Fruit fly (Drosophila melanogaster) whole organism, prepupa: Measurements from ENCODE around the gene Alg7.

ENCODE experiments used
- Blimp-1 ChIP-seq: fragments of 200-800 bp; sonication (Bioruptor generic); optimal IDR thresholded peaks from 3 replicates; lab custom pipeline; 2017; ENCODE audit warnings: missing biosample characterization, missing genetic modification characterization, mild to moderate bottlenecking, moderate library complexity, missing genetic modification reagents
- CG10669 ChIP-seq: fragments of 200-800 bp; sonication (Bioruptor generic); optimal IDR thresholded peaks from 3 replicates; lab custom pipeline; 2018; ENCODE audit warnings: missing biosample characterization, mild to moderate bottlenecking, missing genetic modification characterization, moderate library complexity
- CG11294 ChIP-seq: fragments of 200-800 bp; sonication (Bioruptor generic); IDR thresholded peaks from 2 replicates; pipeline ENCODE4 v1.3.6; 2022; ENCODE audit warnings: missing biosample characterization, missing genetic modification characterization
- CG11902 ChIP-seq: fragments of 200-800 bp; sonication (Bioruptor generic); optimal IDR thresholded peaks from 3 replicates; lab custom pipeline; 2016; ENCODE audit warnings: missing biosample characterization, missing genetic modification characterization
- CG15336 ChIP-seq: fragments of 200-800 bp; sonication (Bioruptor generic); IDR thresholded peaks from 2 replicates; pipeline ENCODE4 v1.3.6; 2022; ENCODE audit warnings: missing biosample characterization, missing genetic modification characterization
- CG1621 ChIP-seq: fragments of 200-800 bp; sonication (Bioruptor generic); optimal IDR thresholded peaks from 3 replicates; lab custom pipeline; 2018; ENCODE audit warnings: missing biosample characterization, mild to moderate bottlenecking, missing genetic modification characterization
- CG3032 ChIP-seq: fragments of 200-800 bp; optimal IDR thresholded peaks from 2 replicates; lab custom pipeline; 2019; ENCODE audit warnings: missing biosample characterization, mild to moderate bottlenecking, missing genetic modification characterization, moderate library complexity
- CG31627 ChIP-seq: fragments of 200-800 bp; sonication (Bioruptor generic); optimal IDR thresholded peaks from 3 replicates; lab custom pipeline; 2016; ENCODE audit warnings: missing biosample characterization, missing genetic modification characterization
- CG34406 ChIP-seq: fragments of 200-800 bp; sonication (Bioruptor generic); optimal IDR thresholded peaks from 3 replicates; lab custom pipeline; 2016; ENCODE audit warnings: missing biosample characterization, missing genetic modification characterization
- CG3919 ChIP-seq: fragments of 200-800 bp; sonication (Bioruptor generic); optimal IDR thresholded peaks from 3 replicates; lab custom pipeline; 2016; ENCODE audit warnings: missing biosample characterization, missing genetic modification characterization
- CG4318 ChIP-seq: fragments of 200-800 bp; sonication (Bioruptor generic); optimal IDR thresholded peaks from 3 replicates; lab custom pipeline; 2017; ENCODE audit warnings: missing biosample characterization, mild to moderate bottlenecking, missing genetic modification characterization
- CG6276 ChIP-seq: fragments of 200-800 bp; sonication (Bioruptor generic); optimal IDR thresholded peaks from 2 replicates; lab custom pipeline; 2017; ENCODE audit warnings: missing biosample characterization, mild to moderate bottlenecking, missing genetic modification characterization
- CG6792 ChIP-seq: fragments of 200-800 bp; sonication (Bioruptor generic); optimal IDR thresholded peaks from 3 replicates; lab custom pipeline; 2016; ENCODE audit warnings: missing biosample characterization, missing genetic modification characterization
- CG6808 ChIP-seq: fragments of 200-800 bp; sonication (Bioruptor generic); optimal IDR thresholded peaks from 3 replicates; lab custom pipeline; 2017; ENCODE audit warnings: missing biosample characterization, missing genetic modification characterization, mild to moderate bottlenecking, moderate library complexity, missing genetic modification reagents
- CG6854 ChIP-seq: fragments of 200-800 bp; sonication (Bioruptor generic); optimal IDR thresholded peaks from 2 replicates; lab custom pipeline; 2017; ENCODE audit warnings: missing biosample characterization, mild to moderate bottlenecking, missing genetic modification characterization
- CG8119 ChIP-seq: fragments of 200-800 bp; sonication (Bioruptor generic); IDR thresholded peaks from 3 replicates; pipeline ENCODE4 v1.3.6; 2022; ENCODE audit warnings: missing biosample characterization, missing genetic modification characterization
- CG8319 ChIP-seq: fragments of 200-800 bp; sonication (Bioruptor generic); optimal IDR thresholded peaks from 3 replicates; lab custom pipeline; 2016; ENCODE audit warnings: missing biosample characterization, missing genetic modification characterization
- CG8632 ChIP-seq: fragments of 200-800 bp; sonication (Bioruptor generic); optimal IDR thresholded peaks from 3 replicates; lab custom pipeline; 2016; ENCODE audit warnings: missing biosample characterization, missing genetic modification characterization
- CG9139 ChIP-seq: fragments of 200-800 bp; sonication (Bioruptor generic); optimal IDR thresholded peaks from 3 replicates; lab custom pipeline; 2017; ENCODE audit warnings: missing biosample characterization, mild to moderate bottlenecking, missing genetic modification characterization
- Eip75B ChIP-seq: fragments of 200-800 bp; sonication (Bioruptor generic); optimal IDR thresholded peaks from 3 replicates; lab custom pipeline; 2016; ENCODE audit warnings: missing biosample characterization, missing genetic modification characterization
- Eip78C ChIP-seq: fragments of 200-800 bp; sonication (Bioruptor generic); peaks from one replicate; lab custom pipeline; 2016; ENCODE audit warnings: missing biosample characterization, missing genetic modification characterization
- Eip93F ChIP-seq: fragments of 200-800 bp; sonication (Bioruptor generic); optimal IDR thresholded peaks from 2 replicates; lab custom pipeline; 2016; ENCODE audit warnings: missing biosample characterization, mild to moderate bottlenecking, missing genetic modification characterization
- Ets21C ChIP-seq: fragments of 200-800 bp; sonication (Bioruptor generic); optimal IDR thresholded peaks from 3 replicates; lab custom pipeline; 2016; ENCODE audit warnings: missing biosample characterization, missing genetic modification characterization
- Ets96B ChIP-seq: fragments of 200-800 bp; optimal IDR thresholded peaks from 2 replicates; lab custom pipeline; 2019; ENCODE audit warnings: missing biosample characterization, mild to moderate bottlenecking, missing genetic modification characterization, moderate library complexity
- Gug ChIP-seq: fragments of 200-800 bp; sonication (Bioruptor generic); IDR thresholded peaks from 2 replicates; pipeline ENCODE4 v1.3.6; 2022; ENCODE audit warnings: missing biosample characterization, missing genetic modification characterization
- Hr38 ChIP-seq: sonication (Bioruptor generic); optimal IDR thresholded peaks from 2 replicates; lab custom pipeline; 2016; ENCODE audit warnings: missing biosample characterization, missing genetic modification characterization
- Hr39 ChIP-seq: fragments of 200-800 bp; sonication (Bioruptor generic); optimal IDR thresholded peaks from 2 replicates; lab custom pipeline; 2016; ENCODE audit warnings: missing biosample characterization, missing genetic modification characterization
- Hr4 ChIP-seq: fragments of 200-800 bp; sonication (Bioruptor generic); optimal IDR thresholded peaks from 3 replicates; lab custom pipeline; 2016; ENCODE audit warnings: missing biosample characterization, missing genetic modification characterization
- Lpt ChIP-seq: fragments of 200-800 bp; sonication (Bioruptor generic); optimal IDR thresholded peaks from 3 replicates; lab custom pipeline; 2016; ENCODE audit warnings: missing biosample characterization, missing genetic modification characterization
- Met ChIP-seq: fragments of 200-800 bp; sonication (Bioruptor generic); optimal IDR thresholded peaks from 3 replicates; lab custom pipeline; 2016; ENCODE audit warnings: missing biosample characterization, missing genetic modification characterization
- OdsH ChIP-seq: fragments of 200-800 bp; sonication (Bioruptor generic); optimal IDR thresholded peaks from 3 replicates; lab custom pipeline; 2016; ENCODE audit warnings: missing biosample characterization, missing genetic modification characterization
- Smox ChIP-seq: fragments of 200-800 bp; sonication (Bioruptor generic); optimal IDR thresholded peaks from 3 replicates; lab custom pipeline; 2016; ENCODE audit warnings: missing biosample characterization, missing genetic modification characterization
- Sox102F ChIP-seq: fragments of 200-800 bp; sonication (Bioruptor generic); optimal IDR thresholded peaks from 2 replicates; lab custom pipeline; 2016; ENCODE audit warnings: missing biosample characterization, mild to moderate bottlenecking, missing genetic modification characterization
- Sox14 ChIP-seq: fragments of 200-800 bp; sonication (Bioruptor generic); optimal IDR thresholded peaks from 3 replicates; lab custom pipeline; 2016; ENCODE audit warnings: missing biosample characterization, missing genetic modification characterization
- Sox15 ChIP-seq: fragments of 200-800 bp; sonication (Bioruptor generic); optimal IDR thresholded peaks from 3 replicates; lab custom pipeline; 2016; ENCODE audit warnings: missing biosample characterization, missing genetic modification characterization
- achi ChIP-seq: fragments of 200-800 bp; sonication (Bioruptor generic); optimal IDR thresholded peaks from 3 replicates; lab custom pipeline; 2016; ENCODE audit warnings: missing biosample characterization, missing genetic modification characterization
- acj6 ChIP-seq: fragments of 200-800 bp; sonication (Bioruptor generic); optimal IDR thresholded peaks from 3 replicates; lab custom pipeline; 2016; ENCODE audit warnings: missing biosample characterization, missing genetic modification characterization
- cyc ChIP-seq: fragments of 200-800 bp; sonication (Bioruptor generic); optimal IDR thresholded peaks from 3 replicates; lab custom pipeline; 2016; ENCODE audit warnings: missing biosample characterization, missing genetic modification characterization
- dsx ChIP-seq: fragments of 200-800 bp; optimal IDR thresholded peaks from 3 replicates; lab custom pipeline; 2019; ENCODE audit warnings: missing biosample characterization, mild to moderate bottlenecking, missing genetic modification characterization, moderate library complexity; ENCODE audit not compliant: poor library complexity, severe bottlenecking
- eg ChIP-seq: fragments of 200-800 bp; sonication (Bioruptor generic); IDR thresholded peaks from 3 replicates; pipeline ENCODE4 v1.3.6; 2022; ENCODE audit warnings: missing biosample characterization, missing genetic modification characterization
- esn ChIP-seq: fragments of 200-800 bp; sonication (Bioruptor generic); optimal IDR thresholded peaks from 2 replicates; lab custom pipeline; 2016; ENCODE audit warnings: missing biosample characterization, mild to moderate bottlenecking, missing genetic modification characterization, moderate library complexity
- fd59A ChIP-seq: fragments of 200-800 bp; sonication (Bioruptor generic); optimal IDR thresholded peaks from 2 replicates; lab custom pipeline; 2017; ENCODE audit warnings: missing biosample characterization, mild to moderate bottlenecking, missing genetic modification characterization, missing genetic modification reagents
- fd85E ChIP-seq: fragments of 200-800 bp; sonication (Bioruptor generic); optimal IDR thresholded peaks from 3 replicates; lab custom pipeline; 2016; ENCODE audit warnings: missing biosample characterization, missing genetic modification characterization
- fkh ChIP-seq: fragments of 200-800 bp; sonication (Bioruptor generic); optimal IDR thresholded peaks from 3 replicates; lab custom pipeline; 2017; ENCODE audit warnings: missing biosample characterization, mild to moderate bottlenecking, missing genetic modification characterization, moderate library complexity
- lz ChIP-seq: fragments of 200-800 bp; sonication (Bioruptor generic); optimal IDR thresholded peaks from 3 replicates; lab custom pipeline; 2016; ENCODE audit warnings: missing biosample characterization, missing genetic modification characterization
- pdm3 ChIP-seq: fragments of 200-800 bp; sonication (Bioruptor generic); optimal IDR thresholded peaks from 3 replicates; lab custom pipeline; 2016; ENCODE audit warnings: missing biosample characterization, missing genetic modification characterization
- salr ChIP-seq, 2 experiments: fragments of 200-800 bp; sonication (Bioruptor generic); optimal IDR thresholded peaks; 3 replicates each; lab custom pipeline; 2016 to 2018; ENCODE audit warnings: missing biosample characterization in 2 of 2, missing genetic modification characterization in 2 of 2, mild to moderate bottlenecking in 1 of 2
- spab ChIP-seq: fragments of 200-800 bp; sonication (Bioruptor generic); optimal IDR thresholded peaks from 2 replicates; lab custom pipeline; 2017; ENCODE audit warnings: missing biosample characterization, mild to moderate bottlenecking, missing genetic modification characterization, missing genetic modification reagents
- ss ChIP-seq, 2 experiments: fragments of 200-800 bp; sonication (Bioruptor generic); optimal IDR thresholded peaks; 2 replicates in 1 of 2; 3 replicates in 1 of 2; lab custom pipeline; 2017 to 2018; ENCODE audit warnings: mild to moderate bottlenecking in 2 of 2, missing biosample characterization in 2 of 2, missing genetic modification characterization in 2 of 2, moderate library complexity in 1 of 2
- topi ChIP-seq: fragments of 200-800 bp; sonication (Bioruptor generic); optimal IDR thresholded peaks from 3 replicates; lab custom pipeline; 2016; ENCODE audit warnings: missing biosample characterization, missing genetic modification characterization
- vri ChIP-seq: fragments of 200-800 bp; sonication (Bioruptor generic); optimal IDR thresholded peaks from 3 replicates; lab custom pipeline; 2016; ENCODE audit warnings: missing biosample characterization, mild to moderate bottlenecking, missing genetic modification characterization

The Alg7 gene

DNA sequence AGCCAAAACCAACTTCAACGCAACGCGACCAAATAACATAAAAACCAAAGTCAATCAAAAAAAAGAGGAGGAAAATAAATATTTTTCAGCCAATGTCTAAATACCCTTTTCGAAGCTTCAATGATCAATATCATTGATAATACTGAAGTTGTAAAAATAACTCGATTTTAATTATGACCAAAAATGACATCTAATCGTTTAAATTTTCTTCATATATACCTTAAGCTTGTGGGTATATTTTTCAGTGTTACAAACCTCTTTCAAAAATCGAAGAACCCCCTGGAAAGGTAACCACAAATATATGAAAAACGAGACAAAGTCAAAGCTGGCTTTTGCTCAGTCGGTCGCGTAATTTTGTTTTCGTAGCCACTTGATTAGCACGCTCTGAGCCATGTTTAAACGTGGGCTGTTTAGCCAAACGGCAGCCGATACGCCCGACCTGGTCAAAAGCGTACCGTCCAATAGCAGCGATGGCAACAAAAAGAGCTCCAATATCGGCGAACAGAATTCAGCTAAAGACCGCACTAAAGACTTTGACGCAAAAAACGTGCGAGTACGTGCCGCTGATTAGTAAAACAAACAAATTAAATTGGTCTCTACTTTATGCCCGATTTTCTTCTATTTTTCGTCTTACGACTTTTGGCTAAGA, 33.9 kb upstream of the Alg7 start:
- peak; percentile 54 for TF ChIP-seq CG3919 (GFP tag; lab: Kevin White, UChicago)
- TF ChIP-seq CG9139, result no peak
- no peak for TF ChIP-seq CG10669 (GFP tag; lab: Kevin White, UChicago)
- TF ChIP-seq CG6808, result no peak
- TF ChIP-seq spab, result no peak
- peak; percentile 15 for TF ChIP-seq Ets96B
- TF ChIP-seq vri, result no peak
- peak; percentile 1 for TF ChIP-seq Sox14 (GFP tag; lab: Kevin White, UChicago)
- TF ChIP-seq OdsH (GFP tag; lab: Kevin White, UChicago), result peak; percentile 29
- TF ChIP-seq Hr39 (GFP tag; lab: Kevin White, UChicago), result peak; percentile 52
- peak; percentile 52 for TF ChIP-seq Gug
- no peak for TF ChIP-seq Ets21C (GFP tag; lab: Kevin White, UChicago)
- TF ChIP-seq eg, result peak; percentile 69; the same call in 2 of the 3 replicates
- TF ChIP-seq Smox, result peak; percentile 23
- no peak for TF ChIP-seq Sox102F (GFP tag; lab: Kevin White, UChicago)
- TF ChIP-seq Lpt, result peak; percentile 29
- peak; percentile 34 for TF ChIP-seq achi (GFP tag; lab: Kevin White, UChicago)
- peak; percentile 70 for TF ChIP-seq CG8119 (GFP tag; lab: Robert Waterston, UW)
- TF ChIP-seq CG3032 (tag; lab: Kevin White, UChicago), result no peak
- TF ChIP-seq CG4318 (GFP tag; lab: Kevin White, UChicago), result no peak
- TF ChIP-seq Hr38 (GFP tag; lab: Kevin White, UChicago), result no peak
- peak; percentile 26 for TF ChIP-seq CG6792
- TF ChIP-seq Eip78C (GFP tag; lab: Kevin White, UChicago), result peak; percentile 69
- peak; percentile 17 for TF ChIP-seq cyc (GFP tag; lab: Kevin White, UChicago)
- peak; percentile 44 for TF ChIP-seq CG6276
- TF ChIP-seq CG11902 (GFP tag; lab: Kevin White, UChicago), result no peak
- no peak for TF ChIP-seq CG8319 (GFP tag; lab: Kevin White, UChicago)
- no peak for TF ChIP-seq CG1621 (tag; lab: Kevin White, UChicago)
- TF ChIP-seq esn, result peak; percentile 27
- TF ChIP-seq CG6854 (GFP tag; lab: Kevin White, UChicago), result no peak
- no peak for TF ChIP-seq Eip75B (GFP tag; lab: Kevin White, UChicago)
- no peak for TF ChIP-seq Blimp-1 (GFP tag; lab: Kevin White, UChicago)
- TF ChIP-seq CG8632 (GFP tag; lab: Kevin White, UChicago), result no peak
- TF ChIP-seq lz (GFP tag; lab: Kevin White, UChicago), result peak; percentile 0
- TF ChIP-seq Sox15, result no peak
- peak; percentile 43 for TF ChIP-seq Met (GFP tag; lab: Kevin White, UChicago)
- no peak for TF ChIP-seq fd59A (GFP tag; lab: Kevin White, UChicago)
- no peak; the same call in 1 of the 2 replicates for TF ChIP-seq CG11294
- TF ChIP-seq salr (GFP tag; optimal IDR thresholded peaks at IDR 0.05; lab: Kevin White, UChicago), result peak in 1 of 2 experiments; percentile 4
- peak; percentile 80 for TF ChIP-seq CG15336 (GFP tag; lab: Robert Waterston, UW)
- TF ChIP-seq ss (GFP tag; optimal IDR thresholded peaks at IDR 0.05; lab: Kevin White, UChicago), result no peak
- TF ChIP-seq pdm3 (GFP tag; lab: Kevin White, UChicago), result peak; percentile 43
- TF ChIP-seq topi, result peak; percentile 36
- TF ChIP-seq dsx, result no peak
- peak; percentile 21 for TF ChIP-seq acj6
- peak; percentile 75 for TF ChIP-seq Hr4
- TF ChIP-seq CG31627 (GFP tag; lab: Kevin White, UChicago), result peak; percentile 28
- no peak for TF ChIP-seq Eip93F (GFP tag; lab: Kevin White, UChicago)
- TF ChIP-seq fd85E (GFP tag; lab: Kevin White, UChicago), result no peak
- TF ChIP-seq CG34406 (GFP tag; lab: Kevin White, UChicago), result no peak
- peak; percentile 45 for TF ChIP-seq fkh (GFP tag; lab: Kevin White, UChicago)
